Worm (Caenorhabditis elegans) whole organism, L2 larva: Measurements from ENCODE around the gene srbc-14.

Experiments
- C34F6.9 ChIP-seq: fragments of 150-350 bp; optimal IDR thresholded peaks from 2 replicates; lab custom pipeline; 2014; ENCODE audit warnings: missing biosample characterization, missing genetic modification characterization
- F13H6.1 ChIP-seq: sonication (generic microtip); optimal IDR thresholded peaks from 2 replicates; lab custom pipeline; 2016; ENCODE audit warnings: missing genetic modification characterization, missing compliant biosample characterization
- ZK546.5 ChIP-seq: sonication (generic microtip); optimal IDR thresholded peaks from 2 replicates; lab custom pipeline; 2017; ENCODE audit warnings: missing biosample characterization, missing genetic modification characterization
- alr-1 ChIP-seq: fragments of 150-350 bp; optimal IDR thresholded peaks from 2 replicates; lab custom pipeline; 2014; ENCODE audit warnings: missing biosample characterization, missing genetic modification characterization
- aly-2 ChIP-seq: fragments of 150-350 bp; optimal IDR thresholded peaks from 2 replicates; lab custom pipeline; 2014; ENCODE audit warnings: missing biosample characterization, missing genetic modification characterization
- ama-1 ChIP-seq: fragments of 150-350 bp; optimal IDR thresholded peaks from 2 replicates; lab custom pipeline; 2018; ENCODE audit warnings: inconsistent platforms
- blmp-1 ChIP-seq: sonication (generic microtip); optimal IDR thresholded peaks from 2 replicates; lab custom pipeline; 2017; ENCODE audit warnings: missing genetic modification characterization, mild to moderate bottlenecking, missing compliant biosample characterization, antibody characterized with exemption, moderate library complexity; ENCODE audit not compliant: insufficient read depth
- ceh-16 ChIP-seq: fragments of 150-350 bp; optimal IDR thresholded peaks from 2 replicates; lab custom pipeline; 2014; ENCODE audit warnings: missing biosample characterization, missing genetic modification characterization
- ceh-82 ChIP-seq: fragments of 150-350 bp; optimal IDR thresholded peaks from 2 replicates; lab custom pipeline; 2014; ENCODE audit warnings: missing biosample characterization, missing genetic modification characterization
- crh-2 ChIP-seq: sonication (generic microtip); optimal IDR thresholded peaks from 2 replicates; lab custom pipeline; 2017; ENCODE audit warnings: missing biosample characterization, missing genetic modification characterization
- egl-27 ChIP-seq: sonication (generic microtip); optimal IDR thresholded peaks from 3 replicates; lab custom pipeline; 2017; ENCODE audit warnings: missing biosample characterization, missing genetic modification reagents, missing genetic modification characterization
- elt-1 ChIP-seq: fragments of 150-350 bp; optimal IDR thresholded peaks from 2 replicates; lab custom pipeline; 2014; ENCODE audit warnings: missing biosample characterization, missing genetic modification characterization
- elt-3 ChIP-seq: sonication (generic microtip); optimal IDR thresholded peaks from 2 replicates; lab custom pipeline; 2017; ENCODE audit warnings: missing biosample characterization, missing genetic modification characterization
- gmeb-1 ChIP-seq: fragments of 150-350 bp; optimal IDR thresholded peaks from 2 replicates; lab custom pipeline; 2014; ENCODE audit warnings: missing biosample characterization, missing genetic modification characterization
- lin-11 ChIP-seq: fragments of 150-350 bp; sonication (generic microtip); optimal IDR thresholded peaks from 2 replicates; lab custom pipeline; 2014; ENCODE audit warnings: missing biosample characterization, missing genetic modification characterization, inconsistent platforms, mixed read lengths
- lin-13 ChIP-seq: fragments of 150-350 bp; optimal IDR thresholded peaks from 2 replicates; lab custom pipeline; 2014; ENCODE audit warnings: missing biosample characterization, missing genetic modification reagents, missing genetic modification characterization
- lin-39 ChIP-seq: fragments of 150-350 bp; optimal IDR thresholded peaks from 2 replicates; lab custom pipeline; 2014; ENCODE audit warnings: missing biosample characterization, missing genetic modification reagents, missing genetic modification characterization
- lsy-2 ChIP-seq, 2 experiments: fragments of 150-350 bp in 1 of 2; sonication (generic microtip) in 1 of 2; optimal IDR thresholded peaks; 2 replicates each; lab custom pipeline; 2014 to 2017; ENCODE audit warnings: missing biosample characterization in 2 of 2, missing genetic modification characterization in 2 of 2
- mab-5 ChIP-seq: fragments of 150-350 bp; optimal IDR thresholded peaks from 2 replicates; lab custom pipeline; 2014; ENCODE audit warnings: missing biosample characterization, missing genetic modification characterization
- mbf-1 ChIP-seq: sonication (generic microtip); optimal IDR thresholded peaks from 2 replicates; lab custom pipeline; 2017; ENCODE audit warnings: missing biosample characterization, missing genetic modification characterization
- mdl-1 ChIP-seq, 2 experiments: fragments of 150-350 bp in 1 of 2; sonication (generic microtip) in 1 of 2; optimal IDR thresholded peaks; 2 replicates each; lab custom pipeline; 2017; ENCODE audit warnings: missing biosample characterization in 2 of 2, missing genetic modification characterization in 2 of 2
- nhr-10 ChIP-seq: sonication (generic microtip); optimal IDR thresholded peaks from 2 replicates; lab custom pipeline; 2017; ENCODE audit warnings: missing biosample characterization, missing genetic modification characterization
- nhr-12 ChIP-seq: fragments of 150-350 bp; optimal IDR thresholded peaks from 2 replicates; lab custom pipeline; 2014; ENCODE audit warnings: missing biosample characterization, missing genetic modification characterization
- nhr-129 ChIP-seq: fragments of 150-350 bp; optimal IDR thresholded peaks from 2 replicates; lab custom pipeline; 2014; ENCODE audit warnings: missing biosample characterization, missing genetic modification characterization
- nhr-21 ChIP-seq: fragments of 150-350 bp; optimal IDR thresholded peaks from 2 replicates; lab custom pipeline; 2014; ENCODE audit warnings: missing biosample characterization, missing genetic modification characterization
- nhr-23 ChIP-seq: fragments of 150-350 bp; optimal IDR thresholded peaks from 2 replicates; lab custom pipeline; 2014; ENCODE audit warnings: missing biosample characterization, missing genetic modification reagents, missing genetic modification characterization
- nhr-77 ChIP-seq: fragments of 150-350 bp; optimal IDR thresholded peaks from 2 replicates; lab custom pipeline; 2014; ENCODE audit warnings: missing biosample characterization, missing genetic modification characterization
- peb-1 ChIP-seq: fragments of 150-350 bp; optimal IDR thresholded peaks from 2 replicates; lab custom pipeline; 2014; ENCODE audit warnings: missing biosample characterization, missing genetic modification characterization
- sma-3 ChIP-seq: sonication (generic microtip); optimal IDR thresholded peaks from 2 replicates; lab custom pipeline; 2016; ENCODE audit warnings: missing genetic modification reagents, missing genetic modification characterization, missing compliant biosample characterization
- sma-9 ChIP-seq, 2 experiments: fragments of 150-350 bp in 1 of 2; sonication (generic microtip) in 1 of 2; optimal IDR thresholded peaks; 2 replicates each; lab custom pipeline; 2014 to 2016; ENCODE audit warnings: missing genetic modification characterization in 2 of 2, mild to moderate bottlenecking in 1 of 2, missing biosample characterization in 1 of 2, missing compliant biosample characterization in 1 of 2, missing genetic modification reagents in 1 of 2, moderate library complexity in 1 of 2
- unc-39 ChIP-seq: fragments of 150-350 bp; optimal IDR thresholded peaks from 2 replicates; lab custom pipeline; 2014; ENCODE audit warnings: missing biosample characterization, missing genetic modification characterization
- unc-55 ChIP-seq: fragments of 150-350 bp; sonication (generic microtip); optimal IDR thresholded peaks from 3 replicates; lab custom pipeline; 2014; ENCODE audit warnings: missing biosample characterization, missing genetic modification reagents, missing genetic modification characterization
- unc-62 ChIP-seq: fragments of 150-350 bp; optimal IDR thresholded peaks from 2 replicates; lab custom pipeline; 2014; ENCODE audit warnings: missing biosample characterization, missing genetic modification reagents, missing genetic modification characterization
- ztf-1 ChIP-seq: fragments of 200-800 bp; sonication (Bioruptor generic); conservative IDR thresholded peaks from 2 replicates; pipeline ENCODE4 v1.3.6; 2022; ENCODE audit warnings: missing genetic modification characterization, missing compliant biosample characterization
- ztf-11 ChIP-seq: sonication (generic microtip); optimal IDR thresholded peaks from 2 replicates; lab custom pipeline; 2017; ENCODE audit warnings: missing biosample characterization, missing genetic modification characterization
- ztf-4 ChIP-seq: fragments of 150-350 bp; optimal IDR thresholded peaks from 2 replicates; lab custom pipeline; 2014; ENCODE audit warnings: missing biosample characterization, missing genetic modification characterization

Gene srbc-14

ce11 chrV:17044500-17044899, 27.0 kb downstream of the srbc-14 start, which contains the start of gene F28B1.2:
Gene F28B1.2 (plus strand): TSS chrV:17044800.
- TF ChIP-seq nhr-77 (tag; lab: Kevin White, UChicago) (no peak), sma-9 (GFP tag; optimal IDR thresholded peaks at IDR 0.05; lab: Kevin White, UChicago) (no peak), sma-9 (tag; optimal IDR thresholded peaks at IDR 0.05; lab: Kevin White, UChicago) (no peak), mab-5 (tag; lab: Kevin White, UChicago) (no peak), lin-13 (GFP tag; lab: Kevin White, UChicago) (no peak), nhr-21 (no peak), lin-39 (no peak), sma-3 (GFP tag; lab: Kevin White, UChicago) (no peak), elt-3 (no peak), egl-27 (no peak), crh-2 (no peak), nhr-129 (tag; lab: Kevin White, UChicago) (no peak), ZK546.5 (tag; lab: Kevin White, UChicago) (no peak), ceh-16 (tag; lab: Kevin White, UChicago) (no peak), peb-1 (tag; lab: Kevin White, UChicago) (no peak), mdl-1 (tag; optimal IDR thresholded peaks at IDR 0.05; lab: Kevin White, UChicago) (no peak), aly-2 (no peak), alr-1 (tag; lab: Kevin White, UChicago) (no peak), ztf-11 (tag; lab: Kevin White, UChicago) (no peak)

- TF ChIP-seq mbf-1 (no peak), ceh-82 (tag; lab: Kevin White, UChicago) (no peak), crh-2 (no peak)
These were observed 29.2 kb downstream of the srbc-14 start, which contains the start of gene hpo-33 for ce11 chrV:17042263-17042662. Gene hpo-33 (plus strand): TSS chrV:17042563.

ce11 chrV:17035850-17036249, 35.6 kb downstream of the srbc-14 start, which contains the start of gene srz-94:
Gene srz-94 (minus strand): TSS chrV:17035950.
- TF ChIP-seq C34F6.9 (tag; lab: Kevin White, UChicago) (no peak), F13H6.1 (tag; lab: Kevin White, UChicago) (no peak), ztf-4 (tag; lab: Kevin White, UChicago) (no peak), elt-1 (tag; lab: Kevin White, UChicago) (no peak), lin-13 (GFP tag; lab: Kevin White, UChicago) (no peak), gmeb-1 (tag; lab: Kevin White, UChicago) (no peak), blmp-1 (no peak), ztf-11 (tag; lab: Kevin White, UChicago) (no peak), lin-39 (no peak), nhr-23 (tag; lab: Kevin White, UChicago) (no peak), sma-3 (GFP tag; lab: Kevin White, UChicago) (no peak), unc-55 (GFP tag; lab: Kevin White, UChicago) (no peak), nhr-10 (tag; lab: Kevin White, UChicago) (no peak), nhr-129 (tag; lab: Kevin White, UChicago) (no peak), mbf-1 (no peak), ceh-82 (tag; lab: Kevin White, UChicago) (no peak)

ce11 chrV:17030430-17030829, 41.0 kb downstream of the srbc-14 start:
- TF ChIP-seq lin-13 (GFP tag; lab: Kevin White, UChicago): no peak
- TF ChIP-seq elt-1 (tag; lab: Kevin White, UChicago): no peak
- TF ChIP-seq ama-1 (lab: Kevin White, UChicago): no peak
- TF ChIP-seq ceh-82 (tag; lab: Kevin White, UChicago): no peak
- no peak for TF ChIP-seq lsy-2 (tag; optimal IDR thresholded peaks at IDR 0.05; lab: Kevin White, UChicago)
- TF ChIP-seq ZK546.5 (tag; lab: Kevin White, UChicago): no peak
- no peak for TF ChIP-seq nhr-12 (tag; lab: Kevin White, UChicago)
- no peak for TF ChIP-seq ztf-1 (GFP tag; lab: Robert Waterston, UW)
- TF ChIP-seq alr-1 (tag; lab: Kevin White, UChicago): no peak
- TF ChIP-seq nhr-10 (tag; lab: Kevin White, UChicago): no peak
- TF ChIP-seq ztf-11 (tag; lab: Kevin White, UChicago): no peak
- TF ChIP-seq sma-3 (GFP tag; lab: Kevin White, UChicago): no peak
- TF ChIP-seq peb-1 (tag; lab: Kevin White, UChicago): no peak
- no peak for TF ChIP-seq lin-11

- TF ChIP-seq blmp-1 (no peak), mbf-1 (no peak), ZK546.5 (tag; lab: Kevin White, UChicago) (no peak), lin-39 (no peak), lsy-2 (tag; optimal IDR thresholded peaks at IDR 0.05; lab: Kevin White, UChicago) (no peak), unc-62 (no peak), crh-2 (no peak), peb-1 (tag; lab: Kevin White, UChicago) (no peak), unc-39 (tag; lab: Kevin White, UChicago) (no peak), gmeb-1 (tag; lab: Kevin White, UChicago) (no peak), ceh-82 (tag; lab: Kevin White, UChicago) (no peak), ztf-4 (tag; lab: Kevin White, UChicago) (no peak)
These were observed 45.2 kb downstream of the srbc-14 start, which contains the start of gene F49H6.15 for ce11 chrV:17026289-17026688. Gene F49H6.15 (minus strand): TSS chrV:17026389.
